Worm (Caenorhabditis elegans): ENCODE results near the gene ipla-1.

ipla-1 gene

DNA sequence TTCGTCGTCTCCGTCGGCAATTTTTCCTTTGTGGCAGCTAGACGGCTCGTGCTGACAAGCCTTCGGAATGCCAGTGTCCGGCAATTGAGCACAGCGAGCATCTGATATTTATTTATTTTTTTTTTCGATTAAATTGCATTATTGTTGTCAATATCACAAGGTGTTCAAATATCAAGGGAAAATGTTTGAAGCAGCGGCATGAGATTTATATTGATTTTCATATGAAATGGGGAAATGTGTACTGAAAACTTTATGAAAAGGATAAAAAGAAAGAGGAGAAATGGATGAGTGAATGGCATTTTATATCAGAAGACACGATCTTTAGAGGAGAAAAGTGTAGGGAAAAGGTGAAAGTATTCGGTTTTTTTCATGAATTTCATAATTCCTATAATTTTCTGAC lies 1.4 kb upstream of the ipla-1 start, which contains the start of gene coa-3:
coa-3 (minus strand) TSS at position 101 of the 400 bp plus-strand sequence.
- no peak for TF ChIP-seq ama-1 (optimal IDR thresholded peaks at IDR 0.05)
- TF ChIP-seq mdt-29 (GFP tag; IDR thresholded peaks at IDR 0.05) = no peak
- no peak for TF ChIP-seq ceh-44 (GFP tag; IDR thresholded peaks at IDR 0.05)
- no peak for TF ChIP-seq rbr-2 (tag; optimal IDR thresholded peaks at IDR 0.05)
- TF ChIP-seq ctbp-1 (GFP tag; IDR thresholded peaks at IDR 0.05) = no peak
- TF ChIP-seq F37D6.2 (tag; optimal IDR thresholded peaks at IDR 0.05) = no peak
- no peak for TF ChIP-seq lim-7 (GFP tag; IDR thresholded peaks at IDR 0.05)
- no peak for TF ChIP-seq dmd-6 (GFP tag; IDR thresholded peaks at IDR 0.05)
- no peak for TF ChIP-seq mdl-1 (tag; optimal IDR thresholded peaks at IDR 0.05)
- no peak for TF ChIP-seq daf-12 (tag; optimal IDR thresholded peaks at IDR 0.05)
- no peak for TF ChIP-seq vab-7 (GFP tag; IDR thresholded peaks at IDR 0.05)
- no peak for TF ChIP-seq fkh-10 (GFP tag; optimal IDR thresholded peaks at IDR 0.05)
- TF ChIP-seq daf-19 (GFP tag; conservative IDR thresholded peaks at IDR 0.05) = no peak
- TF ChIP-seq zfp-3 (GFP tag; conservative IDR thresholded peaks at IDR 0.05) = no peak
- no peak for TF ChIP-seq php-3 (GFP tag; IDR thresholded peaks at IDR 0.05)
- no peak for TF ChIP-seq arid-1 (GFP tag; conservative IDR thresholded peaks at IDR 0.05)
- no peak for TF ChIP-seq hlh-30 (tag; optimal IDR thresholded peaks at IDR 0.05; ENCODE audit: insufficient read depth)
- no peak for TF ChIP-seq saeg-2 (GFP tag; IDR thresholded peaks at IDR 0.05)
- TF ChIP-seq nhr-48 (tag; optimal IDR thresholded peaks at IDR 0.05) = no peak

DNA sequence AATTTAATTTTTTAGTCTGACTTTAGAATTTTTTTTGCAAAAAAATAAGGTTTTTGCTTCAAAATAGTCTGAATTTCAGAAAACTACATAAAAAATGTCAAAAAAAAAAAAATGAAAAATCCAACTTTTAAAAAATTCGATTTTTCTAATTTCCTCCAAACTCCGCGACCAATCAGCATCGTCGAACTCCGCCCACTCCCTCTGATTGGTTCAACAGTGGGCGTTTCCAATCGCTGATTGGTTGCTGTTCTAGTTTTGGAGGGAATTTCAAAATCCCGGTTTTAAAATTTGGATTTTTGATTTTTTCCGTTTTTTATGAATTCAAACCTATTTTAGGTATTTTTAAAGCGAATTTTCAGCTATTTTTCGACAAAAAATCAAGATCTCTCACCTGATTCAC lies 338 bp downstream of the ipla-1 start:
- TF ChIP-seq Y5F2A.4 (GFP tag; optimal IDR thresholded peaks at IDR 0.05) (no peak), saeg-2 (GFP tag; IDR thresholded peaks at IDR 0.05) (no peak), tag-97 (GFP tag; IDR thresholded peaks at IDR 0.05) (no peak)

ce11 chrII:4600276-4600675 lies 880 bp downstream of the ipla-1 start:
- TF ChIP-seq Y5F2A.4 (GFP tag; optimal IDR thresholded peaks at IDR 0.05) = no peak
- no peak for TF ChIP-seq D1046.2 (GFP tag; IDR thresholded peaks at IDR 0.05)
- no peak for TF ChIP-seq lim-7 (GFP tag; IDR thresholded peaks at IDR 0.05)
- TF ChIP-seq aha-1 (tag) = peak; percentile 86
- TF ChIP-seq F37D6.2 (tag; optimal IDR thresholded peaks at IDR 0.05) = no peak
- peak; percentile 32 for TF ChIP-seq nhr-28 (tag; optimal IDR thresholded peaks at IDR 0.05)
- TF ChIP-seq dpl-1 (GFP tag; optimal IDR thresholded peaks at IDR 0.05) = no peak
- TF ChIP-seq dmd-6 (GFP tag; IDR thresholded peaks at IDR 0.05) = peak; percentile 16; the same call in 1 of the 2 replicates
- no peak for TF ChIP-seq hlh-30 (tag; optimal IDR thresholded peaks at IDR 0.05; ENCODE audit: insufficient read depth)
- TF ChIP-seq ztf-11 (tag; optimal IDR thresholded peaks at IDR 0.05) = no peak
- TF ChIP-seq nhr-237 (tag; optimal IDR thresholded peaks at IDR 0.05) = no peak
- TF ChIP-seq jun-1 (tag; optimal IDR thresholded peaks at IDR 0.05) = no peak
- no peak for TF ChIP-seq egl-27 (tag; optimal IDR thresholded peaks at IDR 0.05)
- TF ChIP-seq mdt-29 (GFP tag; IDR thresholded peaks at IDR 0.05) = no peak

DNA sequence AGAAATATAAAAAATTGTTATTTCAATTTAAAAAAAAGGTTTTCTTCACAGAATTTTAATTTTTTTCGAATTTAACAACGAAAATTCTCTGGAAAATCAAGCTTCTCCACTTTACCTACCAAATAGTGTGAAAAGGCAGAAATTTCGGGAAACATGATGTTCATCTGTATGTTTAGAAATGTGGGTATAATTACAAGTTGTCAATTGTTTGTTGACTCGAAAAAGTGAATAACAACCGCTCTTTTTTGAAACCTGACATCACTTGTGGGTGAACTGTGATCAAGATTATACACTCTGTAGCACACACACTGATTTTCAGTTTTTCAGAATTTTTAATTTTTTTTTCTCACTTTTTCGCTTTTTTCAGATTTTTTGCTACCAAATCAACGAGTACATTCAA lies 1.3 kb downstream of the ipla-1 start:
- no peak for TF ChIP-seq F37D6.2 (tag; optimal IDR thresholded peaks at IDR 0.05)
- no peak for TF ChIP-seq nhr-48 (tag; optimal IDR thresholded peaks at IDR 0.05)
- no peak for TF ChIP-seq madf-9 (GFP tag; conservative IDR thresholded peaks at IDR 0.05)
- no peak for TF ChIP-seq ceh-20 (GFP tag; IDR thresholded peaks at IDR 0.05)
- TF ChIP-seq daf-16 (GFP tag; optimal IDR thresholded peaks at IDR 0.05) = no peak
- peak; percentile 92 for TF ChIP-seq daf-16 (tag; optimal IDR thresholded peaks at IDR 0.05)
- TF ChIP-seq zfp-2 (tag; optimal IDR thresholded peaks at IDR 0.05) = no peak
- TF ChIP-seq hlh-11 (tag; optimal IDR thresholded peaks at IDR 0.05) = no peak
- no peak for TF ChIP-seq ztf-11 (tag; optimal IDR thresholded peaks at IDR 0.05)
- no peak for TF ChIP-seq Y5F2A.4 (GFP tag; optimal IDR thresholded peaks at IDR 0.05)

ce11 chrII:4598815-4599214 lies 2.3 kb downstream of the ipla-1 start:
- TF ChIP-seq nhr-6 (tag; optimal IDR thresholded peaks at IDR 0.05) (no peak), nhr-102 (tag; optimal IDR thresholded peaks at IDR 0.05) (no peak), saeg-2 (GFP tag; IDR thresholded peaks at IDR 0.05) (no peak), jun-1 (tag; optimal IDR thresholded peaks at IDR 0.05) (no peak), duxl-1 (tag; optimal IDR thresholded peaks at IDR 0.05; ENCODE audit: poor library complexity) (no peak), ztf-7 (tag; optimal IDR thresholded peaks at IDR 0.05) (no peak), php-3 (GFP tag; IDR thresholded peaks at IDR 0.05) (0 out of 2 replicates have a peak, but pooled peaks have one; percentile 24), fos-1 (tag; optimal IDR thresholded peaks at IDR 0.05) (no peak), F37D6.2 (tag; optimal IDR thresholded peaks at IDR 0.05) (no peak), hlh-11 (tag; optimal IDR thresholded peaks at IDR 0.05) (peak; percentile 54), egl-27 (tag; optimal IDR thresholded peaks at IDR 0.05) (no peak), ztf-11 (tag; optimal IDR thresholded peaks at IDR 0.05) (no peak), hif-1 (tag; optimal IDR thresholded peaks at IDR 0.05) (no peak), mep-1 (tag; optimal IDR thresholded peaks at IDR 0.05) (no peak), ZK337.2 (GFP tag; IDR thresholded peaks at IDR 0.05) (no peak), Y48G9A.11 (GFP tag; IDR thresholded peaks at IDR 0.05) (no peak), zip-11 (GFP tag; IDR thresholded peaks at IDR 0.05) (no peak)
